Worm (Caenorhabditis elegans): Measurements from ENCODE around the gene K08F8.15.

- no peak for TF ChIP-seq nhr-12 (tag; optimal IDR thresholded peaks at IDR 0.05)
- TF ChIP-seq unc-62 (GFP tag; optimal IDR thresholded peaks at IDR 0.05): no peak
- TF ChIP-seq nhr-237 (tag; optimal IDR thresholded peaks at IDR 0.05): no peak
- TF ChIP-seq lsy-2 (tag; optimal IDR thresholded peaks at IDR 0.05): no peak
- TF ChIP-seq snpc-4 (tag; optimal IDR thresholded peaks at IDR 0.05): no peak
- TF ChIP-seq sem-2 (GFP tag; optimal IDR thresholded peaks at IDR 0.05): no peak
- TF ChIP-seq mab-5 (tag; optimal IDR thresholded peaks at IDR 0.05): no peak
- TF ChIP-seq elt-1 (tag; optimal IDR thresholded peaks at IDR 0.05; ENCODE audit: borderline replicate concordance, insufficient read depth): no peak
- no peak for TF ChIP-seq mep-1 (tag; optimal IDR thresholded peaks at IDR 0.05)
- no peak for TF ChIP-seq elt-3 (tag; optimal IDR thresholded peaks at IDR 0.05)
- no peak for TF ChIP-seq sptf-1 (tag; optimal IDR thresholded peaks at IDR 0.05)
- TF ChIP-seq tbx-8 (GFP tag; optimal IDR thresholded peaks at IDR 0.05): no peak
Observed at ce11 chrII:8726700-8727099, 39.9 kb upstream of the K08F8.15 start, which contains the start of gene T01B7.9.

All from whole organism, mixed stage, embryonic.